Worm (Caenorhabditis elegans): ENCODE results near the gene F13D11.4.

- TF ChIP-seq lim-6 (tag; optimal IDR thresholded peaks at IDR 0.05), result no peak
- TF ChIP-seq hlh-15 (tag; optimal IDR thresholded peaks at IDR 0.05), result no peak
- TF ChIP-seq T23F11.4 (GFP tag; optimal IDR thresholded peaks at IDR 0.05), result no peak
- no peak for TF ChIP-seq tbx-7 (tag; optimal IDR thresholded peaks at IDR 0.05)
- no peak for TF ChIP-seq ceh-24 (tag; optimal IDR thresholded peaks at IDR 0.05)
- no peak for TF ChIP-seq nfya-1 (tag; optimal IDR thresholded peaks at IDR 0.05)
- no peak for TF ChIP-seq unc-3 (GFP tag; conservative IDR thresholded peaks at IDR 0.05)
- no peak for TF ChIP-seq unc-3 (tag; optimal IDR thresholded peaks at IDR 0.05)
- TF ChIP-seq madf-2 (tag; optimal IDR thresholded peaks at IDR 0.05), result no peak
- TF ChIP-seq ama-1 (optimal IDR thresholded peaks at IDR 0.05), result no peak
Observed at ce11 chrX:5848703-5849102, 14.1 kb upstream of the F13D11.4 start, which contains the start of gene atat-2.

Measured in whole organism, late embryonic.